Worm (Caenorhabditis elegans): ENCODE results near the gene W04D12.1.

The W04D12.1 gene

DNA sequence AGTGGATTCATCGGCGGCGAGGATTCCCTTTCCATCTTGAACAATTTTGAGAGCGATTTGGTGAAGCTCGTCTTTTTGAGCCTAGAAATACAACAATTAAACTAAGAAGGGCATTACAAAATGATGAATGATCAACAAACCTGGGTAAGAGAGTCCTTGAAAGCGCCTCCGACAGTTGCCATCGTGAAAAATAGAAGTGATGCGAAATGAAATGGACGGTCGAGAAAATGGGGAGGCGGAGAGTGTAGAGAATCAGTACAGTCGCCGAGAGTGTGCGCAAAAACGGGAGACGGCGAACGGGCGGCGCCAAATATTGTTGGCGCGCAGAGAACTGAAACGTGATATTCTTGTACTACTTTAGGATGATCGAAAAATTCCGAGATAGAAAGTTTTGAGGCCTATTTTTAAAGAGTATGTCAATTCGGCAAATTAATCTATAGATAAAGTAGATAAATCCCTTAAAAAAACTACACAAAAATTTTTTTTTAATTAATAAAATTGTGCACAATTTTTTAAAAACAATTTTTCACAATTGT, 39.5 kb downstream of the W04D12.1 start, which contains the start of gene aldo-2 (continued):
- TF ChIP-seq mdl-1 (tag; optimal IDR thresholded peaks at IDR 0.05) (peak in 1 of 2 experiments; percentile 40), nhr-20 (tag; optimal IDR thresholded peaks at IDR 0.05) (peak; percentile 31)

DNA sequence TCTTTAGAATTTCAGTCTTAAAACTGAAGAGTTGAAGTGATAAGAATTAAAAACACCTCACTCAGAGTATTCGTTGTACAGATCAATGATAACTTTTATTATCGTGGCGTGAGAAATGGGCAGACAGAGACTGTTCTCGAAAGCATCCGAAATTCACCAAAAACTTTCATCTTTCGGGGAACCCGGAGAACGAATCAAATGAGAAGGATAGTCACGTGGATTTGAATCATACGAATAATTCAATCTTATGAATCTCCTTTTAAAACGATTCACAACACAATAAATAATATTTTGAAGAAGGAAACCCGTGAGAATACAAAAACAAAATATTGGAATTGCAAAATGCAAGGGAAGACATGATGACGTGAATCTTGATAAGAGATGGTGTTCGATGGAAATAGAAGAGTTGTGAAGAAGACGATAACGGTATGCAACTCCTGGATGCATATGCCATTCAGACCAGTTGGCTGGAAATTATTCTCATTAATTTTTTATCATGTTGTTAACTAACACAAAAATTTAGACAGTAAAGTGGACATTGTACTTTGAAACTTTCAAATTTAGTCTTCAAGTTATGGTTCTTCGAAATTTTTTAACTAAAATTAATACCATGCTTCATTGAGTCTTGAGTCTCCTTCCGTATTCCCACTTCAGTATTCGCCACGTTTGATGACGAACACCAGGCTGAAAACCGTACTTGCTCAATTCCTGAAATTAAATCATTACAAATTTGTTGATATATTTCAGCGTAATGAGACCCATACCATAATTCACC, 40.3 kb downstream of the W04D12.1 start:
- peak; percentile 63 for TF ChIP-seq nhr-20 (tag; optimal IDR thresholded peaks at IDR 0.05)
- no peak for TF ChIP-seq fkh-8 (tag; optimal IDR thresholded peaks at IDR 0.05)
- peak; percentile 21 for TF ChIP-seq mep-1 (tag; optimal IDR thresholded peaks at IDR 0.05)
- peak; percentile 26; the same call in 1 of the 2 replicates for TF ChIP-seq grh-1 (GFP tag; IDR thresholded peaks at IDR 0.05)
- peak; percentile 58 for TF ChIP-seq nhr-90 (tag; optimal IDR thresholded peaks at IDR 0.05; ENCODE audit: poor library complexity)
- no peak for TF ChIP-seq nhr-47 (tag; optimal IDR thresholded peaks at IDR 0.05)
- TF ChIP-seq swsn-7 (tag; optimal IDR thresholded peaks at IDR 0.05), result no peak
- TF ChIP-seq snu-23 (GFP tag; optimal IDR thresholded peaks at IDR 0.05), result peak; percentile 65
- peak in 1 of 2 experiments; percentile 0 for TF ChIP-seq mdl-1 (tag; optimal IDR thresholded peaks at IDR 0.05)
- peak; percentile 31 for TF ChIP-seq lin-14 (GFP tag; optimal IDR thresholded peaks at IDR 0.05)
- no peak for TF ChIP-seq efl-1 (optimal IDR thresholded peaks at IDR 0.05)
- TF ChIP-seq efl-1 (GFP tag; optimal IDR thresholded peaks at IDR 0.05 in 1 of 2), result peak in 1 of 2 experiments; percentile 78
- peak; percentile 90 for TF ChIP-seq blmp-1 (tag; optimal IDR thresholded peaks at IDR 0.05)
- no peak for TF ChIP-seq ztf-4 (tag; optimal IDR thresholded peaks at IDR 0.05)
- TF ChIP-seq sox-4 (tag; optimal IDR thresholded peaks at IDR 0.05), result no peak
- no peak for TF ChIP-seq pax-3 (tag; optimal IDR thresholded peaks at IDR 0.05)
- no peak for TF ChIP-seq irx-1 (tag; optimal IDR thresholded peaks at IDR 0.05)
- no peak for TF ChIP-seq ceh-88 (GFP tag; IDR thresholded peaks at IDR 0.05)
- TF ChIP-seq unc-130 (tag; optimal IDR thresholded peaks at IDR 0.05), result no peak
- no peak for TF ChIP-seq unc-86 (tag; optimal IDR thresholded peaks at IDR 0.05)
- TF ChIP-seq nhr-85 (tag), result peak; percentile 38
- peak; percentile 73 for TF ChIP-seq nhr-71 (tag; optimal IDR thresholded peaks at IDR 0.05)
- no peak for TF ChIP-seq ztf-11 (tag; optimal IDR thresholded peaks at IDR 0.05)
- TF ChIP-seq elt-2 (tag; optimal IDR thresholded peaks at IDR 0.05), result peak; percentile 38
- TF ChIP-seq lin-35 (GFP tag; optimal IDR thresholded peaks at IDR 0.05), result peak in 1 of 2 experiments; percentile 62
- peak; percentile 27 for TF ChIP-seq nhr-19 (GFP tag; conservative IDR thresholded peaks at IDR 0.05)
- TF ChIP-seq tbx-2 (tag; optimal IDR thresholded peaks at IDR 0.05), result no peak
- peak in 4 of 6 experiments; percentile 10 to 61 (median 28) for TF ChIP-seq elt-3 (tag; optimal IDR thresholded peaks at IDR 0.05)

DNA sequence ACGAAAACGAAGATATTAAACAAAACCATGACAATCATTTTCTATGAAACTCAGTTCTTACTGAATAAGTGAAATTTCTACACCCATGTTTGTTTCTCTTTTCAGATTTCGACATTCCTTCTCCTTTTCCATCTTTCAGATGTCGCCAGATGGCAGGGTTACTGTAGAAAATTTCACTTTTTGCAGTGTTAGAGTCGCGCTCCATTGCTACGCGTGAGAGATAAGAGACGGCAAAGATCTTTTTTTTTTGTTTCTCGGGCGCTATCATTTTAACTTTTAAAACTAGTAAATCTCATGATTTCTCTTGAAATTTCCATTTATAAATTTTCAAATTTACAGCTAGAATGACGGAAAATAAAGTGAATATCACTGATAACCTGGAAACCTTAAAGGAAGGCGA, 41.5 kb downstream of the W04D12.1 start, which contains the start of the genes mig-21 and F01F1.2:
TSS of gene mig-21 (minus strand) at position 166 of the 400 bp plus-strand sequence.
TSS of gene F01F1.2 (plus strand) at position 340 of the 400 bp plus-strand sequence.
- TF ChIP-seq lin-14 (GFP tag; optimal IDR thresholded peaks at IDR 0.05) (no peak), efl-1 (optimal IDR thresholded peaks at IDR 0.05) (no peak), efl-1 (GFP tag; optimal IDR thresholded peaks at IDR 0.05 in 1 of 2) (peak in 1 of 2 experiments; percentile 82), alr-1 (tag; optimal IDR thresholded peaks at IDR 0.05; ENCODE audit: borderline replicate concordance) (no peak), unc-86 (tag; optimal IDR thresholded peaks at IDR 0.05) (no peak), isw-1 (GFP tag; IDR thresholded peaks at IDR 0.05) (no peak), blmp-1 (tag; optimal IDR thresholded peaks at IDR 0.05) (peak; percentile 96), skn-1 (tag; optimal IDR thresholded peaks at IDR 0.05) (no peak), lsy-2 (tag; optimal IDR thresholded peaks at IDR 0.05) (peak in 1 of 2 experiments; percentile 87), efl-3 (GFP tag; optimal IDR thresholded peaks at IDR 0.05) (no peak), dpl-1 (GFP tag; optimal IDR thresholded peaks at IDR 0.05) (peak in 1 of 3 experiments; percentile 16), xbp-1 (tag; optimal IDR thresholded peaks at IDR 0.05) (no peak), hlh-4 (tag; optimal IDR thresholded peaks at IDR 0.05) (no peak)
